Worm (Caenorhabditis elegans): ENCODE measurements around the gene irld-12.

irld-12 gene

DNA sequence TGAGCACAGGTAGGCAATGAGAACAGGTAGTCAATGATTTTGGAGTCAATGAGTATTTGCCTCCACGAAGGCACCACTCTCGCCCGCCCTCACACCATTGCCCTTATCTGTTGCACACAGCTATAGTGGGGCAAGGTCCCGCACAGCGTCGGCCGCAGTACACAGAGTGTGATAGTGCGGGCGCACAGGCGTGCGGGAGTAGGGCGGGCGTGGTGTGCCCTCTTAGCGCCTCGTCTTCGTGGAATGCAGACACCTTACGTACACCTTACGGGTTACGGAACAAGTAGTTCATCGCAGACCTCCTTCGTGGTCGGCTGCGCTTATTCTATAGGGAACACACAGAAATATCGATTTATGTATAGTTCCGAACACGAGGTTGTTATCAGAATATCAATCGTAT is 3.3 kb downstream of the irld-12 start:
- TF ChIP-seq zfh-2 (GFP tag; conservative IDR thresholded peaks at IDR 0.05), result peak; percentile 67
- no peak for TF ChIP-seq cebp-2 (GFP tag; IDR thresholded peaks at IDR 0.05)

DNA sequence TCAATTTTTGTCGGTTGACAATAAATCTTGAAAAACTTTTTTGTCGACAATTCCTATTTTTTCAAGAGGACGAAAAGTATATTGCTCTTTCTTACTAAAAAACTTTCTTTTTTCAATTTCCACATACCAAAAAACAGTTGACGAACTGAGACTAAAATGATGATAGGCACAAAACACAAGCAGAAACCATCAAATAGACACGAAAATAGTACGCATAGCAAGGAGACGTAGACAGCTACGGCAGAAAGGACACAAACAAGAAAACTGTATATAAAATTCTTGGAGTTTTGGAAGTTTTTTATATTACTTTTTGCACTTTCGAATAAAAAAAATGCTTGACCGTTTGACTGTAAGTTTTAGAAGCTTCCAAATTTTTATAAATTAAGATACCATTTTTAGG is 7.0 kb downstream of the irld-12 start, which contains the start of gene K12D9.1:
Gene K12D9.1 (plus strand): TSS at position 301 of the 400 bp plus-strand sequence.
- TF ChIP-seq C17E4.6 (GFP tag; IDR thresholded peaks at IDR 0.05), result no peak
- no peak for TF ChIP-seq lin-26 (GFP tag; IDR thresholded peaks at IDR 0.05)
- no peak for TF ChIP-seq dpff-1 (tag; optimal IDR thresholded peaks at IDR 0.05)
- TF ChIP-seq ceh-79 (tag; optimal IDR thresholded peaks at IDR 0.05), result no peak
- no peak for TF ChIP-seq madf-10 (tag; optimal IDR thresholded peaks at IDR 0.05)
- TF ChIP-seq hlh-12 (tag; optimal IDR thresholded peaks at IDR 0.05), result no peak
- TF ChIP-seq efl-1 (GFP tag; optimal IDR thresholded peaks at IDR 0.05), result no peak

DNA sequence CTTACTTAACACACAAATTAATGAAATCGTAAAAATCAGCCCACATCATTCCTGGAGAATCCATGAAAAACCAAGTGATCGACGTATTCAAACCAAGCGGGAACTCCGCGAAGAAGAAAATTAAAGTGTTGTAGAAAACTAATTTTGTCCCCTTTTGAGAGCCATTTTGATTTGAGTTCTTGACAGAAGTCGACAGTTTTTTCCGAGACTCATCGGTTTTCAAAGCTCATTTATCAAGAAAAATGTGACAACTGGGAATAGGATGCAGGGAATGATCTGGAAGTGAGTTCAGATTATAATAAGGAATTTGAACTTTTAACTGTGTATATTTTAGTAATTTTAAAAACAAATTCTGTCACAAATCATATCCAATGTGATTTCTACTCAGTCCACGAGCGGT is 9.8 kb downstream of the irld-12 start, which contains the start of gene srw-135:
Gene srw-135 (minus strand): TSS at position 101 of the 400 bp plus-strand sequence.
- no peak for TF ChIP-seq akir-1 (GFP tag; optimal IDR thresholded peaks at IDR 0.05)
- TF ChIP-seq unc-62 (GFP tag; optimal IDR thresholded peaks at IDR 0.05), result no peak

DNA sequence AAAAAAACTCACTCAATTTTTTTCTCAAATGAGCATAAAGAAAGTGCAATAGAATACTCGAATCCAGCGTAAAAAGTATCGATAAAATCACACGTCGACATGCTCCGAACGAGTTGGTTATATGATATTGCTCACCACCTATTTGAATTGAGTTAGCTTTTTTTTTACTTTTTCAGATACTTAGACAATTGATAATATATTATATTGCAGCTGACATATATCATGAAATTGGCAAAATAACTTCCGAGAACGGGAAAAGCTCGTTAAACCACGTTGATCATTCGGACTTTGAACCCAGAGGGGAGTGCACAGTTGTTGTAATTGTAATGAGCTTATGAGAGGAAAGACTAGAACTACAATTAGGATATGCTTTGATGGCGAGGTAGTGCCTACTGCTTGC is 10.7 kb downstream of the irld-12 start, which contains the start of gene srw-136:
Gene srw-136 (minus strand): TSS at position 101 of the 400 bp plus-strand sequence.
- TF ChIP-seq zfh-2 (GFP tag; conservative IDR thresholded peaks at IDR 0.05) (no peak), attf-6 (GFP tag; IDR thresholded peaks at IDR 0.05) (no peak)

DNA sequence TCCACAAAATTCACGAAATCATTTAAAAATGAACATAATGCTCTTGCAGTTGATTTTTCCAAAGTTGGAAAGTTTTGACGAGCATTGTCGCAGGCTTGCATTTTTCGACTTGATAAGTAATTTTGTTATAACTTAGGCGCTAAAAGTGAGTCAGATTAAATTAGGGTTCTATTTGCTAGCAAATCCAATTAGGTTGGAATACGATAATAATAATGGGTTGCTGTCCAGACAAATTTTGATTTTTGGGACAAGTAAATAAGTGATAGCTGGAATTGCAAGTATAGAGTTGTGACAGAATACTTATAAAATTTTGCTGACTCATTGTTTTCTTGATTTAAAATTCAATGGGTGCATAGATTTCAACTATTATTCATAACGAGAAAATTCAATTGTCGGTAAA is 15.2 kb downstream of the irld-12 start, which contains the start of gene srw-112:
Gene srw-112 (minus strand): TSS at position 101 of the 400 bp plus-strand sequence.
- no peak for TF ChIP-seq snpc-4 (GFP tag; optimal IDR thresholded peaks at IDR 0.05)
- TF ChIP-seq snpc-4 (tag; optimal IDR thresholded peaks at IDR 0.05), result no peak
- TF ChIP-seq xnd-1 (tag; optimal IDR thresholded peaks at IDR 0.05), result no peak
- no peak for TF ChIP-seq Y67H2A.10 (GFP tag; conservative IDR thresholded peaks at IDR 0.05)
- TF ChIP-seq T07F8.4 (tag; optimal IDR thresholded peaks at IDR 0.05), result no peak
- no peak for TF ChIP-seq hsf-1 (GFP tag; IDR thresholded peaks at IDR 0.05)
- no peak for TF ChIP-seq dox-1 (GFP tag; IDR thresholded peaks at IDR 0.05)

DNA sequence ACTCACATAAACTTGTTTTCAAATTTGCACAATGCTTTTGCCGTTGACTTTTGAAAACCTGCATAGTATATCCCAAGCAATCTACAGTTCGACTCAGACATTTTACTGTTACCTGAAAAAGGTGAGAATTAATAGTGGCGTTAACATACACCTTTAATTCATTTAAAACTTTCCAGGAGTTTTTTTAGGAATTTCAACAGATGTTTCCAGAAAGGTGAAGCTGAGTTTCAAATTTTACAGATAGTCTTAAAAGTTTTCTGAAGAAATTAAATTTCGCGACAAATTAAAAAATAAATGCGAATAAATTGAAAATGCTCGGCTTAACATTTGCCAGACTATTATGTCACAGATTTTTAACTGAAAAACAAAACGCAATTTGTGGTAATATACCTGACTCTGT is 21.5 kb downstream of the irld-12 start, which contains the start of gene srw-119:
Gene srw-119 (minus strand): TSS at position 101 of the 400 bp plus-strand sequence.
- TF ChIP-seq efl-1 (GFP tag; optimal IDR thresholded peaks at IDR 0.05), result no peak
- no peak for TF ChIP-seq snpc-1.1 (tag; optimal IDR thresholded peaks at IDR 0.05; ENCODE audit: insufficient read depth)
- no peak for TF ChIP-seq F57C9.4 (tag; optimal IDR thresholded peaks at IDR 0.05)
- TF ChIP-seq lsy-27 (tag; optimal IDR thresholded peaks at IDR 0.05; ENCODE audit: borderline replicate concordance, insufficient read depth), result no peak
- no peak for TF ChIP-seq rpc-1 (optimal IDR thresholded peaks at IDR 0.05)
- no peak for TF ChIP-seq rpc-1 (tag; optimal IDR thresholded peaks at IDR 0.05)
- no peak for TF ChIP-seq bed-2 (GFP tag; IDR thresholded peaks at IDR 0.05)
- TF ChIP-seq repo-1 (tag; optimal IDR thresholded peaks at IDR 0.05), result no peak
- TF ChIP-seq lir-1 (GFP tag; conservative IDR thresholded peaks at IDR 0.05), result no peak
- TF ChIP-seq egrh-3 (GFP tag; IDR thresholded peaks at IDR 0.05), result no peak
- TF ChIP-seq lin-26 (GFP tag; IDR thresholded peaks at IDR 0.05), result no peak
- no peak for TF ChIP-seq ztf-3 (GFP tag; optimal IDR thresholded peaks at IDR 0.05)
- no peak for TF ChIP-seq madf-8 (GFP tag; conservative IDR thresholded peaks at IDR 0.05)
- no peak for TF ChIP-seq T26A5.8 (tag; optimal IDR thresholded peaks at IDR 0.05)
- no peak for TF ChIP-seq hlh-12 (tag; optimal IDR thresholded peaks at IDR 0.05)
- no peak for TF ChIP-seq unc-130 (GFP tag; optimal IDR thresholded peaks at IDR 0.05)
- TF ChIP-seq madf-6 (GFP tag; IDR thresholded peaks at IDR 0.05), result no peak
- no peak for TF ChIP-seq Y95B8A.8 (GFP tag; IDR thresholded peaks at IDR 0.05)
- no peak for TF ChIP-seq attf-6 (GFP tag; IDR thresholded peaks at IDR 0.05)
- no peak for TF ChIP-seq let-607 (tag; optimal IDR thresholded peaks at IDR 0.05)
- no peak for TF ChIP-seq nhr-179 (tag; optimal IDR thresholded peaks at IDR 0.05)

All from whole organism, young adult.